Fruit fly (Drosophila melanogaster): Measurements from ENCODE around the gene CrzR.

- no peak for TF ChIP-seq insv (optimal IDR thresholded peaks at IDR 0.05)
- TF ChIP-seq Myc (optimal IDR thresholded peaks at IDR 0.05) = no peak
- no peak for TF ChIP-seq psq (optimal IDR thresholded peaks at IDR 0.05)
- no peak for TF ChIP-seq h (optimal IDR thresholded peaks at IDR 0.05)
- TF ChIP-seq Sin3A (optimal IDR thresholded peaks at IDR 0.05) = no peak
Measured at dm6 chr3L:12350307-12350706, 1.0 kb downstream of the CrzR start.

Data from Kc167 (cell line).